Worm (Caenorhabditis elegans) whole organism, L4/young adult: ENCODE data around the gene Y51A2B.8.

Experiments used
- dao-5 ChIP-seq: sonication (generic microtip); optimal IDR thresholded peaks from 2 replicates; lab custom pipeline; 2016; ENCODE audit warnings: missing genotype, missing genetic modification characterization, moderate library complexity, missing compliant biosample characterization
- him-1 ChIP-seq: sonication (generic microtip); optimal IDR thresholded peaks from 2 replicates; lab custom pipeline; 2016; ENCODE audit warnings: missing genotype, missing genetic modification reagents, missing genetic modification characterization, missing compliant biosample characterization

DNA sequence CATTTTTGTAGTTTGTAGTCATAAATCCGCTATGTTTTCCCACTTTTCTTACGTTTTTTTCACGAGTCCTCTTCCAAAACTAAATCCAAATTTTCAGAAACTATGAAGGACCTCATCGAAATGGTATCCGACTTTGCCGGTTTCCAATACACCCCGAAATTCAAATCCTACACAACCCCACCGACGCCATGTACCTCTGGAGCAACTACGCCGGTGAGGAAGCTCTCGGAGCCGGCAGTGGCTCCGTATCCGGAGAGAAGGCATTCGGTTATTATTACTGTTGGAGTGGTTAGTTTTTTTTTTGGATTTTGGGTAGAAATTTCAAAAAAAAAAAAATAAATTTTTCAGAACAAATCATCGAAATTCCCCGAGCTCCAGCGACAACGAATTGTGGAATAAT lies 28.9 kb upstream of the Y51A2B.8 start, which contains the start of gene C08E8.3:
- TF ChIP-seq dao-5: no peak
- no peak for TF ChIP-seq him-1 (tag; lab: Kevin White, UChicago)
